Fruit fly (Drosophila melanogaster) whole organism, embryonic: ENCODE data around the gene Unr.

Experiments used
- Ada2b ChIP-seq: fragments of 200-800 bp; sonication (Bioruptor generic); IDR thresholded peaks from 2 replicates; pipeline ENCODE4 v1.3.6; 2022; ENCODE audit warnings: missing biosample characterization, missing genetic modification characterization
- Atf-2 ChIP-seq: fragments of 200-800 bp; sonication (Bioruptor generic); optimal IDR thresholded peaks from 2 replicates; lab custom pipeline; 2016; ENCODE audit warnings: missing biosample characterization, missing genetic modification characterization
- CG10543 ChIP-seq: fragments of 200-800 bp; sonication (Bioruptor generic); optimal IDR thresholded peaks from 3 replicates; lab custom pipeline; 2017; ENCODE audit warnings: missing biosample characterization, mild to moderate bottlenecking, missing genetic modification characterization, moderate library complexity
- CG12391 ChIP-seq: fragments of 200-800 bp; sonication (Bioruptor generic); optimal IDR thresholded peaks from 3 replicates; lab custom pipeline; 2018; ENCODE audit warnings: missing biosample characterization, mild to moderate bottlenecking, missing genetic modification characterization, moderate library complexity
- CG12659 ChIP-seq: fragments of 200-800 bp; sonication (Bioruptor generic); optimal IDR thresholded peaks from 3 replicates; lab custom pipeline; 2017; ENCODE audit warnings: mild to moderate bottlenecking, missing biosample characterization, missing genetic modification reagents, missing genetic modification characterization
- CG13775 ChIP-seq: fragments of 200-800 bp; sonication (Bioruptor generic); optimal IDR thresholded peaks from 3 replicates; lab custom pipeline; 2017; ENCODE audit warnings: missing biosample characterization, mild to moderate bottlenecking, missing genetic modification characterization
- CG14860 ChIP-seq: fragments of 200-800 bp; sonication (Bioruptor generic); IDR thresholded peaks from 3 replicates; pipeline ENCODE4 v1.3.6; 2022; ENCODE audit warnings: missing biosample characterization, missing genetic modification characterization; ENCODE audit not compliant: partially characterized antibody
- CG15479 ChIP-seq: fragments of 200-800 bp; sonication (Bioruptor generic); optimal IDR thresholded peaks from 3 replicates; lab custom pipeline; 2019; ENCODE audit warnings: missing biosample characterization, mild to moderate bottlenecking, missing genetic modification characterization, moderate library complexity
- CG15601 ChIP-seq: fragments of 200-800 bp; sonication (Bioruptor generic); optimal IDR thresholded peaks from 3 replicates; lab custom pipeline; 2019; ENCODE audit warnings: missing biosample characterization, mild to moderate bottlenecking, missing genetic modification characterization, moderate library complexity
- CG2129 ChIP-seq: fragments of 200-800 bp; sonication (Bioruptor generic); IDR thresholded peaks from 2 replicates; pipeline ENCODE4 v1.3.6; 2022; ENCODE audit warnings: missing biosample characterization, missing genetic modification characterization; ENCODE audit not compliant: partially characterized antibody
- CG30403 ChIP-seq: fragments of 200-800 bp; sonication (Bioruptor generic); optimal IDR thresholded peaks from 3 replicates; lab custom pipeline; 2016; ENCODE audit warnings: missing biosample characterization, missing genetic modification characterization
- CG30431 ChIP-seq: fragments of 200-800 bp; sonication (Bioruptor generic); optimal IDR thresholded peaks from 2 replicates; lab custom pipeline; 2017; ENCODE audit warnings: missing biosample characterization, missing genetic modification characterization
- CG31224 ChIP-seq: fragments of 200-800 bp; sonication (Bioruptor generic); IDR thresholded peaks from 2 replicates; pipeline ENCODE4 v1.3.6; 2022; ENCODE audit warnings: missing biosample characterization, missing genetic modification characterization
- CG6854 ChIP-seq: fragments of 200-800 bp; sonication (Bioruptor generic); optimal IDR thresholded peaks from 3 replicates; lab custom pipeline; 2017; ENCODE audit warnings: missing biosample characterization, mild to moderate bottlenecking, missing genetic modification characterization
- CG9727 ChIP-seq: fragments of 200-800 bp; sonication (Bioruptor generic); optimal IDR thresholded peaks from 3 replicates; lab custom pipeline; 2017; ENCODE audit warnings: missing biosample characterization, mild to moderate bottlenecking, missing genetic modification characterization
- CkIIα-i1 ChIP-seq: fragments of 200-800 bp; sonication (Bioruptor generic); IDR thresholded peaks from 2 replicates; pipeline ENCODE4 v1.3.6; 2022; ENCODE audit warnings: missing biosample characterization, missing genetic modification characterization
- CrebB ChIP-seq: fragments of 200-800 bp; sonication (Bioruptor generic); optimal IDR thresholded peaks from 3 replicates; lab custom pipeline; 2018; ENCODE audit warnings: missing biosample characterization, mild to moderate bottlenecking, missing genetic modification characterization
- Dfd ChIP-seq, 2 experiments: fragments of >200 bp; optimal IDR thresholded peaks; 2 replicates each; lab custom pipeline; 2017; ENCODE audit warnings: missing biosample characterization in 2 of 2, missing genetic modification characterization in 2 of 2
- GATAe ChIP-seq: fragments of 200-800 bp; sonication (Bioruptor generic); conservative IDR thresholded peaks from 2 replicates; pipeline ENCODE4 v1.3.6; 2022; ENCODE audit warnings: missing biosample characterization, missing genetic modification characterization
- H2.0 ChIP-seq: fragments of 200-800 bp; sonication (Bioruptor generic); IDR thresholded peaks from 2 replicates; pipeline ENCODE4 v1.3.6; 2022; ENCODE audit warnings: missing biosample characterization, missing genetic modification characterization
- Hr51 ChIP-seq, 2 experiments: fragments of 200-800 bp; sonication (Bioruptor generic); optimal IDR thresholded peaks; 2 replicates in 1 of 2; 3 replicates in 1 of 2; lab custom pipeline; 2016 to 2018; ENCODE audit warnings: missing biosample characterization in 2 of 2, missing genetic modification characterization in 2 of 2, mild to moderate bottlenecking in 1 of 2, moderate library complexity in 1 of 2
- Jarid2 ChIP-seq: fragments of 200-800 bp; sonication (Bioruptor generic); optimal IDR thresholded peaks from 3 replicates; lab custom pipeline; 2017; ENCODE audit warnings: mild to moderate bottlenecking, missing biosample characterization, missing genetic modification reagents, missing genetic modification characterization
- Max ChIP-seq: fragments of 200-800 bp; sonication (Bioruptor generic); optimal IDR thresholded peaks from 2 replicates; lab custom pipeline; 2016; ENCODE audit warnings: missing biosample characterization, mild to moderate bottlenecking, missing genetic modification characterization
- NFAT ChIP-seq: fragments of 200-800 bp; sonication (Bioruptor generic); IDR thresholded peaks from 2 replicates; pipeline ENCODE4 v1.3.6; 2022; ENCODE audit warnings: missing biosample characterization, missing genetic modification characterization
- NK7.1 ChIP-seq: fragments of 200-800 bp; sonication (Bioruptor generic); optimal IDR thresholded peaks from 3 replicates; lab custom pipeline; 2016; ENCODE audit warnings: missing biosample characterization, missing genetic modification characterization
- Neu2 ChIP-seq: fragments of 200-800 bp; sonication (Bioruptor generic); optimal IDR thresholded peaks from 3 replicates; lab custom pipeline; 2016; ENCODE audit warnings: missing biosample characterization, missing genetic modification characterization, borderline replicate concordance
- Pdp1 ChIP-seq, 2 experiments: fragments of 200-800 bp; sonication (Bioruptor generic); optimal IDR thresholded peaks; 3 replicates each; lab custom pipeline; 2016; ENCODE audit warnings: missing biosample characterization in 2 of 2, missing genetic modification characterization in 2 of 2, mild to moderate bottlenecking in 1 of 2, moderate library complexity in 1 of 2
- Six4 ChIP-seq: fragments of 200-800 bp; sonication (Bioruptor generic); optimal IDR thresholded peaks from 2 replicates; lab custom pipeline; 2016; ENCODE audit warnings: missing biosample characterization, missing genetic modification characterization
- Tbp ChIP-seq: fragments of >200 bp; optimal IDR thresholded peaks from 2 replicates; lab custom pipeline; 2018; ENCODE audit warnings: missing biosample characterization, missing genetic modification characterization
- aop ChIP-seq: fragments of 200-800 bp; sonication (Bioruptor generic); IDR thresholded peaks from 2 replicates; pipeline ENCODE4 v1.3.6; 2022; ENCODE audit warnings: missing biosample characterization, missing genetic modification characterization
- ara ChIP-seq: fragments of 200-800 bp; sonication (Bioruptor generic); IDR thresholded peaks from 2 replicates; pipeline ENCODE4 v1.3.6; 2022; ENCODE audit warnings: missing biosample characterization, missing genetic modification characterization
- ase ChIP-seq: fragments of 200-800 bp; sonication (Bioruptor generic); IDR thresholded peaks from 3 replicates; pipeline ENCODE4 v1.3.6; 2022; ENCODE audit warnings: missing biosample characterization, missing genetic modification characterization
- bbx ChIP-seq: fragments of 200-800 bp; sonication (Bioruptor generic); IDR thresholded peaks from 2 replicates; pipeline ENCODE4 v1.3.6; 2022; ENCODE audit warnings: missing biosample characterization, missing genetic modification characterization; ENCODE audit not compliant: partially characterized antibody
- br ChIP-seq: fragments of >200 bp; optimal IDR thresholded peaks from 2 replicates; lab custom pipeline; 2017
- chn ChIP-seq: fragments of 200-800 bp; sonication (Bioruptor generic); optimal IDR thresholded peaks from 2 replicates; lab custom pipeline; 2016; ENCODE audit warnings: missing biosample characterization, missing genetic modification characterization
- da ChIP-seq: fragments of 200-800 bp; sonication (Bioruptor generic); optimal IDR thresholded peaks from 2 replicates; lab custom pipeline; 2016; ENCODE audit warnings: missing biosample characterization, missing genetic modification characterization
- dati ChIP-seq: fragments of 200-800 bp; sonication (Bioruptor generic); IDR thresholded peaks from 2 replicates; pipeline ENCODE4 v1.3.6; 2022; ENCODE audit warnings: missing biosample characterization, missing genetic modification characterization
- exex ChIP-seq: fragments of 200-800 bp; sonication (Bioruptor generic); optimal IDR thresholded peaks from 4 replicates; lab custom pipeline; 2018; ENCODE audit warnings: missing biosample characterization, mild to moderate bottlenecking, missing genetic modification characterization, moderate library complexity
- ftz-f1 ChIP-seq: fragments of 200-800 bp; sonication (Bioruptor generic); optimal IDR thresholded peaks from 2 replicates; lab custom pipeline; 2016; ENCODE audit warnings: missing biosample characterization, missing genetic modification characterization
- gem ChIP-seq: fragments of 200-800 bp; sonication (Bioruptor generic); optimal IDR thresholded peaks from 2 replicates; lab custom pipeline; 2019; ENCODE audit warnings: missing biosample characterization, mild to moderate bottlenecking, missing genetic modification characterization, moderate library complexity
- lola ChIP-seq, 3 experiments: fragments of >200 bp in 2 of 3; fragments of 200-800 bp in 1 of 3; sonication (Bioruptor generic) in 1 of 3; optimal IDR thresholded peaks; 2 replicates each; lab custom pipeline; 2017 to 2019; ENCODE audit warnings: missing biosample characterization in 3 of 3, missing genetic modification characterization in 3 of 3, mild to moderate bottlenecking in 1 of 3, moderate library complexity in 1 of 3
- lov ChIP-seq, 2 experiments: fragments of 200-800 bp in 1 of 2; fragments of >200 bp in 1 of 2; sonication (Bioruptor generic) in 1 of 2; IDR thresholded peaks in 1 of 2; optimal IDR thresholded peaks in 1 of 2; 2 replicates in 1 of 2; 3 replicates in 1 of 2; pipeline versions ENCODE4 v1.3.6 to Lab custom; 2017 to 2022; ENCODE audit warnings: missing biosample characterization in 1 of 2, missing genetic modification characterization in 1 of 2
- ranshi ChIP-seq: fragments of 200-800 bp; sonication (Bioruptor generic); IDR thresholded peaks from 2 replicates; pipeline ENCODE4 v1.3.6; 2022; ENCODE audit warnings: missing biosample characterization, missing genetic modification characterization
- sim ChIP-seq: fragments of 200-800 bp; sonication (Bioruptor generic); IDR thresholded peaks from 2 replicates; pipeline ENCODE4 v1.3.6; 2022; ENCODE audit warnings: missing biosample characterization, missing genetic modification characterization
- so ChIP-seq: fragments of 200-800 bp; sonication (Bioruptor generic); IDR thresholded peaks from 3 replicates; pipeline ENCODE4 v1.3.6; 2022; ENCODE audit warnings: missing biosample characterization, missing genetic modification characterization
- trh ChIP-seq: fragments of 200-800 bp; sonication (Bioruptor generic); optimal IDR thresholded peaks from 2 replicates; lab custom pipeline; 2016; ENCODE audit warnings: missing biosample characterization, missing genetic modification characterization
- zen ChIP-seq: fragments of 200-800 bp; sonication (Bioruptor generic); optimal IDR thresholded peaks from 3 replicates; lab custom pipeline; 2018; ENCODE audit warnings: missing biosample characterization, mild to moderate bottlenecking, missing genetic modification characterization, moderate library complexity

The Unr gene

DNA sequence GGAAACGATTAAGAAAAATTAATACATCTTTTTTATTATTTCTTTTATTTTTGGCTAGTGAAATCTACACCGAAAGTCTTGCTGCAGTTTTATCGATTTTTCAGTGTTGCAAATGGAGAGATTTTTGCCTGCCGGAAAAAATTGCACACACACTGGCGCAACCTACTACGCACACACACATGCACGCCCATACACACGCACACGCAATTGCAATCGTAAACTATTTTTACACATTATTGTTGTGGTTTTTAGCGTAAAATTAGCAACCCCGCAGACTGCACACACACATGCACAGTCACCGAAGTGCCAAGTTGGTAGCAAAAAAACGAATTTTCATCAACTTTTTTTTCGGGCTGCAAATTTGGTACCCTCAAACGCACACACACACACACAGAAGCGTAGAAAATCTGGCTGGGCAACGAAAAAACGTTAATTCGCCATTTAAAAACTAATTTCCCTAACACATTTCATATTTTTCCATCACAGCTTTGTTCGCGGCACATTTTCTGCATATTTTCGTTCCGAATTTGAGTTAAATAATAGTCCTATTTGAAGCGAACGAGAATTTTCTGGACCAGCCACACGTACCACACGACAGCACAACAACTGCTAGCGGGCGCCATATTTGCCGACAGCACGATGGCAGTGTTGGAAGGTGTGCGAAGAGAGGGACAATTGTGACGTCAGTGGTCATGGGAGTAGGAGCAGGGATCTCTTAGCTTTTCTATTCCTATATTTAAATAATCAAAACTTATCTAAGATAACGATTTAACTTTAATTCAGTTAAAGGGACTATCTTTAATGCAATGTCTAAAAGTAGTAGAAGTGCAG, at the start of gene Unr (continued):
- TF ChIP-seq NK7.1 (peak; percentile 78), Tbp (no peak), zen (tag; lab: Kevin White, UChicago) (peak; percentile 30), Dfd (GFP tag; optimal IDR thresholded peaks at IDR 0.05; lab: Kevin White, UChicago) (no peak), ftz-f1 (GFP tag; lab: Kevin White, UChicago) (peak; percentile 48), NFAT (GFP tag; lab: Robert Waterston, UW) (peak; percentile 94; the same call in 1 of the 2 replicates), CG12391 (tag; lab: Kevin White, UChicago) (peak; percentile 79), H2.0 (GFP tag; lab: Robert Waterston, UW) (peak; percentile 80), Atf-2 (GFP tag; lab: Kevin White, UChicago) (peak; percentile 73), Six4 (GFP tag; lab: Kevin White, UChicago) (peak; percentile 49), exex (peak; percentile 34), CG9727 (GFP tag; lab: Kevin White, UChicago) (peak; percentile 83), CG13775 (peak; percentile 67), CG10543 (GFP tag; lab: Kevin White, UChicago) (peak; percentile 78), lola (GFP tag; optimal IDR thresholded peaks at IDR 0.05; lab: Kevin White, UChicago) (peak in 2 of 3 experiments; percentile 48 to 60), Jarid2 (peak; percentile 39), CG2129 (GFP tag; lab: Robert Waterston, UW) (no peak), CkIIα-i1 (GFP tag; lab: Robert Waterston, UW) (no peak), CG14860 (peak; percentile 15; the same call in 1 of the 3 replicates), Pdp1 (GFP tag; optimal IDR thresholded peaks at IDR 0.05; lab: Kevin White, UChicago) (peak; percentile 72 to 75), CG30403 (GFP tag; lab: Kevin White, UChicago) (peak; percentile 87), CG6854 (GFP tag; lab: Kevin White, UChicago) (peak; percentile 65), CG15601 (peak; percentile 51), CG31224 (GFP tag; lab: Robert Waterston, UW) (peak; percentile 66), Ada2b (peak; percentile 63), CG12659 (GFP tag; lab: Kevin White, UChicago) (peak; percentile 85), ranshi (GFP tag; lab: Robert Waterston, UW) (peak; percentile 81; the same call in 1 of the 2 replicates), Max (GFP tag; lab: Kevin White, UChicago) (peak; percentile 29), CrebB (peak; percentile 52), gem (tag; lab: Kevin White, UChicago) (peak; percentile 83), lov (optimal IDR thresholded peaks at IDR 0.05; lab: Kevin White, UChicago) (no peak), lov (GFP tag; IDR thresholded peaks at IDR 0.05; lab: Robert Waterston, UW) (peak; percentile 74; the same call in 1 of the 3 replicates), CG15479 (peak; percentile 73), br (lab: Kevin White, UChicago) (no peak), trh (GFP tag; lab: Kevin White, UChicago) (peak; percentile 63), chn (GFP tag; lab: Kevin White, UChicago) (peak; percentile 88), Neu2 (no peak), da (GFP tag; lab: Kevin White, UChicago) (peak; percentile 54), GATAe (no peak), CG30431 (GFP tag; lab: Kevin White, UChicago) (peak; percentile 32), ase (GFP tag; lab: Robert Waterston, UW) (peak; percentile 78; the same call in 2 of the 3 replicates), sim (GFP tag; lab: Robert Waterston, UW) (peak; percentile 44; the same call in 1 of the 2 replicates), Hr51 (GFP tag; optimal IDR thresholded peaks at IDR 0.05; lab: Kevin White, UChicago) (peak; percentile 77 to 86), ara (peak; percentile 62; the same call in 1 of the 2 replicates), so (peak; percentile 68; the same call in 2 of the 3 replicates), dati (GFP tag; lab: Robert Waterston, UW) (no peak), bbx (no peak), aop (no peak)
